Fruit fly (Drosophila melanogaster) whole organism, embryonic: ENCODE results near the gene Lcp65Ab1.

Experiments used
- Ada2b ChIP-seq: fragments of 200-800 bp; sonication (Bioruptor generic); IDR thresholded peaks from 2 replicates; pipeline ENCODE4 v1.3.6; 2022; ENCODE audit warnings: missing biosample characterization, missing genetic modification characterization
- B-H1 ChIP-seq: fragments of 200-800 bp; sonication (Bioruptor generic); IDR thresholded peaks from 3 replicates; pipeline ENCODE4 v1.3.6; 2022; ENCODE audit warnings: missing biosample characterization, missing genetic modification characterization
- CG10543 ChIP-seq: fragments of 200-800 bp; sonication (Bioruptor generic); optimal IDR thresholded peaks from 3 replicates; lab custom pipeline; 2017; ENCODE audit warnings: missing biosample characterization, mild to moderate bottlenecking, missing genetic modification characterization, moderate library complexity
- CG10565 ChIP-seq: fragments of 200-800 bp; sonication (Bioruptor generic); optimal IDR thresholded peaks from 3 replicates; lab custom pipeline; 2016; ENCODE audit warnings: missing biosample characterization, mild to moderate bottlenecking, missing genetic modification characterization
- CG10979 ChIP-seq: fragments of 200-800 bp; sonication (Bioruptor generic); optimal IDR thresholded peaks from 2 replicates; lab custom pipeline; 2018; ENCODE audit warnings: missing biosample characterization, mild to moderate bottlenecking, missing genetic modification characterization, moderate library complexity
- CG11085 ChIP-seq: fragments of 200-800 bp; sonication (Bioruptor generic); IDR thresholded peaks from 2 replicates; pipeline ENCODE4 v1.3.6; 2022; ENCODE audit warnings: missing biosample characterization, missing genetic modification characterization
- CG11093 ChIP-seq: fragments of 200-800 bp; sonication (Bioruptor generic); IDR thresholded peaks from 3 replicates; pipeline ENCODE4 v1.3.6; 2022; ENCODE audit warnings: missing biosample characterization, missing genetic modification characterization
- CG12744 ChIP-seq: fragments of 200-800 bp; sonication (Bioruptor generic); optimal IDR thresholded peaks from 2 replicates; lab custom pipeline; 2016; ENCODE audit warnings: missing biosample characterization, missing genetic modification characterization
- CG13287 ChIP-seq: fragments of 200-800 bp; sonication (Bioruptor generic); IDR thresholded peaks from 2 replicates; pipeline ENCODE4 v1.3.6; 2022; ENCODE audit warnings: missing biosample characterization, missing genetic modification characterization; ENCODE audit not compliant: partially characterized antibody
- CG18262 ChIP-seq: fragments of 200-800 bp; optimal IDR thresholded peaks from 3 replicates; lab custom pipeline; 2019; ENCODE audit warnings: missing biosample characterization, mild to moderate bottlenecking, missing genetic modification characterization, moderate library complexity
- CG2199 ChIP-seq: fragments of 200-800 bp; sonication (Bioruptor generic); IDR thresholded peaks from 3 replicates; pipeline ENCODE4 v1.3.6; 2022; ENCODE audit warnings: missing biosample characterization, missing genetic modification characterization
- CG30431 ChIP-seq: fragments of 200-800 bp; sonication (Bioruptor generic); optimal IDR thresholded peaks from 2 replicates; lab custom pipeline; 2017; ENCODE audit warnings: missing biosample characterization, missing genetic modification characterization
- CG7745 ChIP-seq: fragments of 200-800 bp; sonication (Bioruptor generic); optimal IDR thresholded peaks from 2 replicates; lab custom pipeline; 2018; ENCODE audit warnings: missing biosample characterization, mild to moderate bottlenecking, missing genetic modification characterization, moderate library complexity
- CG7786 ChIP-seq: fragments of 200-800 bp; sonication (Bioruptor generic); optimal IDR thresholded peaks from 2 replicates; lab custom pipeline; 2016; ENCODE audit warnings: missing biosample characterization, missing genetic modification characterization
- CG9437 ChIP-seq: fragments of 200-800 bp; sonication (Bioruptor generic); optimal IDR thresholded peaks from 2 replicates; lab custom pipeline; 2018; ENCODE audit warnings: missing biosample characterization, mild to moderate bottlenecking, missing genetic modification characterization
- CTCF ChIP-seq: fragments of 200-800 bp; sonication (Bioruptor generic); optimal IDR thresholded peaks from 2 replicates; lab custom pipeline; 2017; ENCODE audit warnings: missing biosample characterization, mild to moderate bottlenecking, missing genetic modification characterization, moderate library complexity
- Dref ChIP-seq: fragments of 200-800 bp; sonication (Bioruptor generic); IDR thresholded peaks from 2 replicates; pipeline ENCODE4 v1.3.6; 2022; ENCODE audit warnings: missing biosample characterization, missing genetic modification characterization
- Drgx ChIP-seq: fragments of 200-800 bp; sonication (Bioruptor generic); IDR thresholded peaks from 2 replicates; pipeline ENCODE4 v1.3.6; 2022; ENCODE audit warnings: missing biosample characterization, missing genetic modification characterization
- E2f1 ChIP-seq: fragments of 200-800 bp; sonication (Bioruptor generic); IDR thresholded peaks from 2 replicates; pipeline ENCODE4 v1.3.6; 2022; ENCODE audit warnings: missing biosample characterization, missing genetic modification characterization
- Ets65A ChIP-seq: fragments of 200-800 bp; sonication (Bioruptor generic); peaks from one replicate; lab custom pipeline; 2016; ENCODE audit warnings: missing biosample characterization, missing genetic modification characterization
- HLH3B ChIP-seq: fragments of 200-800 bp; sonication (Bioruptor generic); IDR thresholded peaks from 2 replicates; pipeline ENCODE4 v1.3.6; 2022; ENCODE audit warnings: missing biosample characterization, missing genetic modification characterization
- Hmr ChIP-seq: fragments of 200-800 bp; sonication (Bioruptor generic); optimal IDR thresholded peaks from 3 replicates; lab custom pipeline; 2017; ENCODE audit warnings: mild to moderate bottlenecking, missing biosample characterization, missing genetic modification reagents, missing genetic modification characterization
- Hmx ChIP-seq: fragments of 200-800 bp; sonication (Bioruptor generic); optimal IDR thresholded peaks from 2 replicates; lab custom pipeline; 2016; ENCODE audit warnings: missing biosample characterization, missing genetic modification characterization
- MESR4 ChIP-seq: fragments of 200-800 bp; sonication (Bioruptor generic); optimal IDR thresholded peaks from 2 replicates; lab custom pipeline; 2018; ENCODE audit warnings: missing biosample characterization, mild to moderate bottlenecking, missing genetic modification characterization, moderate library complexity
- Nf-YB ChIP-seq: fragments of 200-800 bp; sonication (Bioruptor generic); optimal IDR thresholded peaks from 3 replicates; lab custom pipeline; 2019; ENCODE audit warnings: missing biosample characterization, mild to moderate bottlenecking, missing genetic modification characterization, moderate library complexity
- Nf-YC ChIP-seq: fragments of 200-800 bp; optimal IDR thresholded peaks from 3 replicates; lab custom pipeline; 2019; ENCODE audit warnings: missing biosample characterization, mild to moderate bottlenecking, missing genetic modification characterization, moderate library complexity
- Side ChIP-seq: fragments of 200-800 bp; sonication (Bioruptor generic); optimal IDR thresholded peaks from 2 replicates; lab custom pipeline; 2016; ENCODE audit warnings: missing biosample characterization, missing genetic modification characterization
- abd-A ChIP-seq: fragments of 200-800 bp; sonication (Bioruptor generic); optimal IDR thresholded peaks from 3 replicates; lab custom pipeline; 2019; ENCODE audit warnings: missing biosample characterization, mild to moderate bottlenecking, missing genetic modification characterization, moderate library complexity
- corto ChIP-seq: fragments of 200-800 bp; sonication (Bioruptor generic); optimal IDR thresholded peaks from 2 replicates; lab custom pipeline; 2016; ENCODE audit warnings: missing biosample characterization, mild to moderate bottlenecking, missing genetic modification characterization, moderate library complexity
- crol ChIP-seq: fragments of 200-800 bp; sonication (Bioruptor generic); IDR thresholded peaks from 2 replicates; pipeline ENCODE4 v1.3.6; 2022; ENCODE audit warnings: missing biosample characterization, missing genetic modification characterization
- disco-r ChIP-seq: fragments of 200-800 bp; sonication (Bioruptor generic); optimal IDR thresholded peaks from 2 replicates; lab custom pipeline; 2016; ENCODE audit warnings: missing biosample characterization, missing genetic modification characterization
- dysf ChIP-seq: fragments of 200-800 bp; sonication (Bioruptor generic); IDR thresholded peaks from 3 replicates; pipeline ENCODE4 v1.3.6; 2022; ENCODE audit warnings: missing biosample characterization, missing genetic modification characterization
- ems ChIP-seq: fragments of 200-800 bp; sonication (Bioruptor generic); optimal IDR thresholded peaks from 3 replicates; lab custom pipeline; 2016; ENCODE audit warnings: missing biosample characterization, missing genetic modification characterization
- en ChIP-seq: fragments of 200-800 bp; sonication (Bioruptor generic); optimal IDR thresholded peaks from 2 replicates; lab custom pipeline; 2016; ENCODE audit warnings: missing biosample characterization, missing genetic modification characterization
- ewg ChIP-seq: fragments of 200-800 bp; sonication (Bioruptor generic); optimal IDR thresholded peaks from 3 replicates; lab custom pipeline; 2017; ENCODE audit warnings: mild to moderate bottlenecking, missing biosample characterization, missing genetic modification reagents, missing genetic modification characterization
- fd64A ChIP-seq: fragments of 200-800 bp; sonication (Bioruptor generic); optimal IDR thresholded peaks from 3 replicates; lab custom pipeline; 2018; ENCODE audit warnings: missing biosample characterization, mild to moderate bottlenecking, missing genetic modification characterization
- grau ChIP-seq: fragments of 200-800 bp; optimal IDR thresholded peaks from 3 replicates; lab custom pipeline; 2019; ENCODE audit warnings: missing biosample characterization, mild to moderate bottlenecking, missing genetic modification characterization, moderate library complexity
- gro ChIP-seq: fragments of 200-800 bp; sonication (Bioruptor generic); optimal IDR thresholded peaks from 2 replicates; lab custom pipeline; 2016; ENCODE audit warnings: missing biosample characterization, missing genetic modification characterization
- h ChIP-seq: fragments of >200 bp; optimal IDR thresholded peaks from 2 replicates; lab custom pipeline; 2017
- hb ChIP-seq: fragments of 200-800 bp; sonication (Bioruptor generic); IDR thresholded peaks from 3 replicates; pipeline ENCODE4 v1.3.6; 2022; ENCODE audit warnings: missing biosample characterization, missing genetic modification characterization; ENCODE audit not compliant: partially characterized antibody
- jigr1 ChIP-seq: fragments of 200-800 bp; sonication (Bioruptor generic); IDR thresholded peaks from 3 replicates; pipeline ENCODE4 v1.3.6; 2022; ENCODE audit warnings: missing biosample characterization, missing genetic modification characterization
- lab ChIP-seq: fragments of 200-800 bp; sonication (Bioruptor generic); optimal IDR thresholded peaks from 3 replicates; lab custom pipeline; 2017; ENCODE audit warnings: missing biosample characterization, missing genetic modification characterization, mild to moderate bottlenecking, moderate library complexity, missing genetic modification reagents
- luna ChIP-seq: fragments of 200-800 bp; sonication (Bioruptor generic); optimal IDR thresholded peaks from 2 replicates; lab custom pipeline; 2016; ENCODE audit warnings: missing biosample characterization, missing genetic modification characterization
- onecut ChIP-seq: fragments of 200-800 bp; sonication (Bioruptor generic); IDR thresholded peaks from 2 replicates; pipeline ENCODE4 v1.3.6; 2022; ENCODE audit warnings: missing biosample characterization, missing genetic modification characterization
- otp ChIP-seq: fragments of 200-800 bp; sonication (Bioruptor generic); IDR thresholded peaks from 3 replicates; pipeline ENCODE4, ENCODE4 v1.3.6; 2022; ENCODE audit warnings: missing biosample characterization, missing genetic modification characterization
- phol ChIP-seq: fragments of 200-800 bp; sonication (Bioruptor generic); optimal IDR thresholded peaks from 3 replicates; lab custom pipeline; 2018; ENCODE audit warnings: missing biosample characterization, mild to moderate bottlenecking, missing genetic modification characterization, moderate library complexity
- pros ChIP-seq: fragments of 200-800 bp; sonication (Bioruptor generic); optimal IDR thresholded peaks from 3 replicates; lab custom pipeline; 2019; ENCODE audit warnings: missing biosample characterization, mild to moderate bottlenecking, missing genetic modification characterization, moderate library complexity
- stc ChIP-seq: fragments of 200-800 bp; sonication (Bioruptor generic); IDR thresholded peaks from 2 replicates; pipeline ENCODE4 v1.3.6; 2022; ENCODE audit warnings: missing biosample characterization, missing genetic modification characterization
- unpg ChIP-seq: fragments of 200-800 bp; sonication (Bioruptor generic); optimal IDR thresholded peaks from 3 replicates; lab custom pipeline; 2018; ENCODE audit warnings: missing biosample characterization, mild to moderate bottlenecking, missing genetic modification characterization, moderate library complexity
- vvl ChIP-seq: fragments of 200-800 bp; sonication (Bioruptor generic); IDR thresholded peaks from 2 replicates; pipeline ENCODE4 v1.3.6; 2022; ENCODE audit warnings: missing biosample characterization, missing genetic modification characterization
- zen ChIP-seq: fragments of 200-800 bp; sonication (Bioruptor generic); optimal IDR thresholded peaks from 3 replicates; lab custom pipeline; 2018; ENCODE audit warnings: missing biosample characterization, mild to moderate bottlenecking, missing genetic modification characterization, moderate library complexity

The Lcp65Ab1 gene

DNA sequence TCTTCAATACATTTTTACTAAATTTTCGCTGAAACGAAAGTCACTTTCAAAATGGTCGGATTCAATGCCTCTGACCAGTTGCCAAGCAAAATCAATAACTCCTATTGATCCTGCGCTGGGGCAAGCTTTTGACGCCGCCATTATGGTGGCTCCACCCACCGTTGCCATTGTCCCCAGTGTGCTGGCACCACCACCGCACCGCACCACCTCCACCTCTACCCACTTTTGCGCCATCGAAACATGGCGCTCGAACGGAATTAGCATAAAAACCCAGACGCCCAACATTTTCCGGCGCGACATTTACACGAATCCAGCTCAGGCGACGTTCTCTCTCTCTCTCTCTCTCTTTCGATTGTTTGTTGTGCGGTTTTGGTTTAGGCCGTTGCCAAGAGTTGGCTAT, 32.5 kb upstream of the Lcp65Ab1 start:
- no peak for TF ChIP-seq zen (tag; lab: Kevin White, UChicago)
- peak; percentile 35 for TF ChIP-seq ewg (GFP tag; lab: Kevin White, UChicago)
- no peak for TF ChIP-seq CG7786 (GFP tag; lab: Kevin White, UChicago)
- peak; percentile 83 for TF ChIP-seq onecut
- TF ChIP-seq Dref (GFP tag; lab: Robert Waterston, UW) = no peak
- TF ChIP-seq vvl (GFP tag; lab: Robert Waterston, UW) = peak; percentile 56; the same call in 1 of the 2 replicates
- TF ChIP-seq abd-A = no peak
- TF ChIP-seq stc (GFP tag; lab: Robert Waterston, UW) = no peak
- TF ChIP-seq Ada2b (GFP tag; lab: Robert Waterston, UW) = no peak
- no peak for TF ChIP-seq CG10565
- TF ChIP-seq HLH3B (GFP tag; lab: Robert Waterston, UW) = no peak
- peak; percentile 71 for TF ChIP-seq Ets65A (GFP tag; lab: Kevin White, UChicago)
- no peak for TF ChIP-seq unpg (GFP tag; lab: Kevin White, UChicago)
- peak; percentile 82 for TF ChIP-seq Nf-YC (tag; lab: Kevin White, UChicago)
- TF ChIP-seq en (GFP tag; lab: Kevin White, UChicago) = no peak
- no peak for TF ChIP-seq luna
- peak; percentile 64 for TF ChIP-seq crol
- no peak for TF ChIP-seq Side (GFP tag; lab: Kevin White, UChicago)
- TF ChIP-seq CG11085 = no peak
- no peak for TF ChIP-seq otp (GFP tag; lab: Robert Waterston, UW)
- peak; percentile 69 for TF ChIP-seq Nf-YB (GFP tag; lab: Kevin White, UChicago)
- TF ChIP-seq hb (GFP tag; lab: Robert Waterston, UW) = no peak
- TF ChIP-seq pros = no peak
- TF ChIP-seq CG10543 (GFP tag; lab: Kevin White, UChicago) = no peak
- no peak for TF ChIP-seq jigr1 (GFP tag; lab: Robert Waterston, UW)

DNA sequence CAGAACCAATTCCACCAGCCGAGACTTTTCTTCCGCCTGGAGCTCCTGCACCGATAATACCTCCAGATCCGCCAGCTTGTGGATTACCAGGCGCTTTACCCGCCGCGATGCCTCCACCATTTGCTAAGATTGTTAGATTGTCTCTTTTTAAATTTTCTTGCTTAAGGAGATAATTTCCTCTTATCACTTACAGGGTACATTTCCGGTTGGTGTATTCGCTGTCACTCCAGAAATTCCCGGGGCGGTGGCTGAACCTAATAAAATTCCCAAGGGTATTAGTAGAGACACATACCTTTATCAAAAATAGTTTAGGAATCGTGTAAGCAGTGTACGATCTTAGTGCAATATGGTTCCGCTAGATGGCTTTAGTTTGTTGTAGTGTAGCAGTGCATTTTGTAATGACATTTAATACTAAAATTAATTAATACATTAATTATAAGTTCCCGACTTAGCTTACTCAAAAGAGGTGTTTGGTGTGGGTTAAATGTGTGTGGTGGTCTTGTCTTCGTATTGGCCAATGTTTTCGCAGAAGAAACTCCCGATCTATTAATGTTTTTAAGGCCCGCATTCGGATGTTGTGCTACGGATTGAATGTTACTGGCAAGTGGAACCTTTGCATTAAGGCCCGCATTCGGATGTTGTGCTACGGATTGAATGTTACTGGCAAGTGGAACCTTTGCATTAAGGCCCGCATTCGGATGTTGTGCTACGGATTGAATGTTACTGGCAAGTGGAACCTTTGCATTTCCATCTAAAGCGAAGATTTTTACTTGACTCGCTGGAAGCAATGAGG, 24.5 kb upstream of the Lcp65Ab1 start:
- TF ChIP-seq CG11093 (GFP tag; lab: Robert Waterston, UW) (no peak; the same call in 2 of the 3 replicates), CG7745 (tag; lab: Kevin White, UChicago) (no peak), Hmx (GFP tag; lab: Kevin White, UChicago) (no peak), CG9437 (GFP tag; lab: Kevin White, UChicago) (peak; percentile 34), MESR4 (peak; percentile 18), disco-r (GFP tag; lab: Kevin White, UChicago) (peak; percentile 65), gro (GFP tag; lab: Kevin White, UChicago) (no peak), fd64A (GFP tag; lab: Kevin White, UChicago) (no peak), h (lab: Kevin White, UChicago) (no peak), CG10979 (tag; lab: Kevin White, UChicago) (peak; percentile 70), CG12744 (GFP tag; lab: Kevin White, UChicago) (no peak), CG2199 (GFP tag; lab: Robert Waterston, UW) (peak; percentile 75; the same call in 2 of the 3 replicates), CG30431 (GFP tag; lab: Kevin White, UChicago) (peak; percentile 56), CG18262 (tag; lab: Kevin White, UChicago) (peak; percentile 64), E2f1 (GFP tag; lab: Robert Waterston, UW) (peak; percentile 74), Hmr (peak; percentile 86), ems (GFP tag; lab: Kevin White, UChicago) (peak; percentile 65), grau (tag; lab: Kevin White, UChicago) (peak; percentile 52), dysf (GFP tag; lab: Robert Waterston, UW) (peak; percentile 79; the same call in 2 of the 3 replicates), B-H1 (GFP tag; lab: Robert Waterston, UW) (peak; percentile 70; the same call in 2 of the 3 replicates), luna (peak; percentile 81), corto (GFP tag; lab: Kevin White, UChicago) (no peak), CG13287 (no peak; the same call in 1 of the 2 replicates), phol (tag; lab: Kevin White, UChicago) (peak; percentile 70), lab (GFP tag; lab: Kevin White, UChicago) (peak; percentile 94), Drgx (GFP tag; lab: Robert Waterston, UW) (no peak), CTCF (GFP tag; lab: Kevin White, UChicago) (peak; percentile 91)
